Fruit fly (Drosophila melanogaster) whole organism, embryonic: ENCODE results near the gene CG14535.

ENCODE experiments used
- Abd-B ChIP-seq: fragments of 200-800 bp; sonication (Bioruptor generic); optimal IDR thresholded peaks from 2 replicates; lab custom pipeline; 2018; ENCODE audit warnings: missing biosample characterization, mild to moderate bottlenecking, missing genetic modification characterization, moderate library complexity
- BtbVII ChIP-seq: fragments of 200-800 bp; sonication (Bioruptor generic); optimal IDR thresholded peaks from 3 replicates; lab custom pipeline; 2017; ENCODE audit warnings: missing biosample characterization, mild to moderate bottlenecking, missing genetic modification characterization
- CG10274 ChIP-seq: fragments of 200-800 bp; sonication (Bioruptor generic); optimal IDR thresholded peaks from 3 replicates; lab custom pipeline; 2017; ENCODE audit warnings: missing biosample characterization, mild to moderate bottlenecking, missing genetic modification characterization
- CG10321 ChIP-seq: fragments of 200-800 bp; sonication (Bioruptor generic); IDR thresholded peaks from 2 replicates; pipeline ENCODE4 v1.3.6; 2022; ENCODE audit warnings: missing biosample characterization, missing genetic modification characterization
- CG11093 ChIP-seq: fragments of 200-800 bp; sonication (Bioruptor generic); IDR thresholded peaks from 3 replicates; pipeline ENCODE4 v1.3.6; 2022; ENCODE audit warnings: missing biosample characterization, missing genetic modification characterization
- CG11723 ChIP-seq: fragments of 200-800 bp; sonication (Bioruptor generic); optimal IDR thresholded peaks from 2 replicates; lab custom pipeline; 2017; ENCODE audit warnings: missing biosample characterization, mild to moderate bottlenecking, missing genetic modification characterization
- CG12299 ChIP-seq: fragments of 200-800 bp; sonication (Bioruptor generic); optimal IDR thresholded peaks from 2 replicates; lab custom pipeline; 2018; ENCODE audit warnings: missing biosample characterization, mild to moderate bottlenecking, missing genetic modification characterization
- CG13296 ChIP-seq: fragments of 200-800 bp; sonication (Bioruptor generic); optimal IDR thresholded peaks from 3 replicates; lab custom pipeline; 2018; ENCODE audit warnings: missing biosample characterization, mild to moderate bottlenecking, missing genetic modification characterization
- CG1602 ChIP-seq: fragments of 200-800 bp; sonication (Bioruptor generic); optimal IDR thresholded peaks from 3 replicates; lab custom pipeline; 2016; ENCODE audit warnings: missing biosample characterization, missing genetic modification characterization
- CG18262 ChIP-seq: fragments of 200-800 bp; optimal IDR thresholded peaks from 3 replicates; lab custom pipeline; 2019; ENCODE audit warnings: missing biosample characterization, mild to moderate bottlenecking, missing genetic modification characterization, moderate library complexity
- CG2199 ChIP-seq: fragments of 200-800 bp; sonication (Bioruptor generic); IDR thresholded peaks from 3 replicates; pipeline ENCODE4 v1.3.6; 2022; ENCODE audit warnings: missing biosample characterization, missing genetic modification characterization
- CG32767 ChIP-seq: fragments of 200-800 bp; sonication (Bioruptor generic); IDR thresholded peaks from 2 replicates; pipeline ENCODE4 v1.3.6; 2022; ENCODE audit warnings: missing biosample characterization, missing genetic modification characterization
- CG3726 ChIP-seq: fragments of 200-800 bp; sonication (Bioruptor generic); IDR thresholded peaks from 3 replicates; pipeline ENCODE4, ENCODE4 v1.3.6; 2022; ENCODE audit warnings: missing biosample characterization, missing genetic modification characterization
- CG5180 ChIP-seq: fragments of 200-800 bp; sonication (Bioruptor generic); optimal IDR thresholded peaks from 3 replicates; lab custom pipeline; 2017; ENCODE audit warnings: missing biosample characterization, missing genetic modification characterization, mild to moderate bottlenecking, moderate library complexity, missing genetic modification reagents
- CG6254 ChIP-seq: fragments of 200-800 bp; sonication (Bioruptor generic); optimal IDR thresholded peaks from 3 replicates; lab custom pipeline; 2017; ENCODE audit warnings: mild to moderate bottlenecking, missing biosample characterization, missing genetic modification reagents, missing genetic modification characterization
- CG6654 ChIP-seq: fragments of 200-800 bp; sonication (Bioruptor generic); optimal IDR thresholded peaks from 2 replicates; lab custom pipeline; 2017; ENCODE audit warnings: missing biosample characterization, mild to moderate bottlenecking, missing genetic modification characterization
- CG7357 ChIP-seq: fragments of 200-800 bp; sonication (Bioruptor generic); IDR thresholded peaks from 3 replicates; pipeline ENCODE4 v1.3.6; 2022; ENCODE audit warnings: missing biosample characterization, missing genetic modification characterization
- CG9215 ChIP-seq: fragments of 200-800 bp; sonication (Bioruptor generic); IDR thresholded peaks from 2 replicates; pipeline ENCODE4 v1.3.6; 2022; ENCODE audit warnings: missing biosample characterization, missing genetic modification characterization
- CG9609 ChIP-seq: fragments of 200-800 bp; sonication (Bioruptor generic); optimal IDR thresholded peaks from 3 replicates; lab custom pipeline; 2016; ENCODE audit warnings: missing biosample characterization, missing genetic modification characterization
- Dll ChIP-seq: fragments of 200-800 bp; sonication (Bioruptor generic); IDR thresholded peaks from 4 replicates; pipeline ENCODE4 v1.3.6; 2022; ENCODE audit warnings: missing biosample characterization, missing genetic modification characterization; ENCODE audit not compliant: partially characterized antibody
- E2f1 ChIP-seq: fragments of 200-800 bp; sonication (Bioruptor generic); IDR thresholded peaks from 2 replicates; pipeline ENCODE4 v1.3.6; 2022; ENCODE audit warnings: missing biosample characterization, missing genetic modification characterization
- E2f2 ChIP-seq: fragments of 200-800 bp; sonication (Bioruptor generic); IDR thresholded peaks from 2 replicates; pipeline ENCODE4 v1.3.6; 2022; ENCODE audit warnings: missing biosample characterization, missing genetic modification characterization
- Ets97D ChIP-seq: fragments of 200-800 bp; sonication (Bioruptor generic); optimal IDR thresholded peaks from 3 replicates; lab custom pipeline; 2016; ENCODE audit warnings: missing biosample characterization, missing genetic modification characterization
- HLH3B ChIP-seq: fragments of 200-800 bp; sonication (Bioruptor generic); IDR thresholded peaks from 2 replicates; pipeline ENCODE4 v1.3.6; 2022; ENCODE audit warnings: missing biosample characterization, missing genetic modification characterization
- Hr3 ChIP-seq: fragments of 200-800 bp; sonication (Bioruptor generic); optimal IDR thresholded peaks from 3 replicates; lab custom pipeline; 2016; ENCODE audit warnings: missing biosample characterization, missing genetic modification characterization
- Mad ChIP-seq: fragments of 200-800 bp; sonication (Bioruptor generic); optimal IDR thresholded peaks from 2 replicates; lab custom pipeline; 2016; ENCODE audit warnings: missing biosample characterization, missing genetic modification characterization
- Rx ChIP-seq: fragments of 200-800 bp; sonication (Bioruptor generic); IDR thresholded peaks from 2 replicates; pipeline ENCODE4 v1.3.6; 2022; ENCODE audit warnings: missing biosample characterization, missing genetic modification characterization
- Side ChIP-seq: fragments of 200-800 bp; sonication (Bioruptor generic); optimal IDR thresholded peaks from 2 replicates; lab custom pipeline; 2016; ENCODE audit warnings: missing biosample characterization, missing genetic modification characterization
- Stat92E ChIP-seq, 3 experiments: fragments of >200 bp in 2 of 3; fragments of 200-800 bp in 1 of 3; sonication (Bioruptor generic) in 1 of 3; optimal IDR thresholded peaks; 2 replicates each; lab custom pipeline; 2017 to 2019; ENCODE audit warnings: missing biosample characterization in 3 of 3, missing genetic modification characterization in 3 of 3, mild to moderate bottlenecking in 1 of 3, moderate library complexity in 1 of 3
- amos ChIP-seq: fragments of 200-800 bp; sonication (Bioruptor generic); IDR thresholded peaks from 2 replicates; pipeline ENCODE4 v1.3.6; 2022; ENCODE audit warnings: missing biosample characterization, missing genetic modification characterization; ENCODE audit not compliant: partially characterized antibody
- aop ChIP-seq: fragments of 200-800 bp; sonication (Bioruptor generic); IDR thresholded peaks from 2 replicates; pipeline ENCODE4 v1.3.6; 2022; ENCODE audit warnings: missing biosample characterization, missing genetic modification characterization
- bcd ChIP-seq: fragments of 200-800 bp; sonication (Bioruptor generic); optimal IDR thresholded peaks from 2 replicates; lab custom pipeline; 2017; ENCODE audit warnings: missing biosample characterization, mild to moderate bottlenecking, missing genetic modification characterization
- bowl ChIP-seq: fragments of 200-800 bp; sonication (Bioruptor generic); IDR thresholded peaks from 2 replicates; pipeline ENCODE4 v1.3.6; 2022; ENCODE audit warnings: missing biosample characterization, missing genetic modification characterization
- cas ChIP-seq: fragments of 200-800 bp; sonication (Bioruptor generic); IDR thresholded peaks from 2 replicates; pipeline ENCODE4 v1.3.6; 2022; ENCODE audit warnings: missing biosample characterization, missing genetic modification characterization
- chn ChIP-seq: fragments of 200-800 bp; sonication (Bioruptor generic); optimal IDR thresholded peaks from 2 replicates; lab custom pipeline; 2016; ENCODE audit warnings: missing biosample characterization, missing genetic modification characterization
- crol ChIP-seq: fragments of 200-800 bp; sonication (Bioruptor generic); IDR thresholded peaks from 2 replicates; pipeline ENCODE4 v1.3.6; 2022; ENCODE audit warnings: missing biosample characterization, missing genetic modification characterization
- dimm ChIP-seq: fragments of 200-800 bp; sonication (Bioruptor generic); IDR thresholded peaks from 2 replicates; pipeline ENCODE4 v1.3.6; 2022; ENCODE audit warnings: missing biosample characterization, missing genetic modification characterization
- dmrt99B ChIP-seq: fragments of 200-800 bp; sonication (Bioruptor generic); optimal IDR thresholded peaks from 2 replicates; lab custom pipeline; 2018; ENCODE audit warnings: missing biosample characterization, mild to moderate bottlenecking, missing genetic modification characterization, moderate library complexity
- gcm2 ChIP-seq: fragments of 200-800 bp; sonication (Bioruptor generic); optimal IDR thresholded peaks from 2 replicates; lab custom pipeline; 2016; ENCODE audit warnings: missing biosample characterization, missing genetic modification characterization
- gt ChIP-seq: fragments of 200-800 bp; sonication (Bioruptor generic); IDR thresholded peaks from 2 replicates; pipeline ENCODE4 v1.3.6; 2022; ENCODE audit warnings: missing biosample characterization, missing genetic modification characterization
- hbn ChIP-seq: fragments of 200-800 bp; sonication (Bioruptor generic); IDR thresholded peaks from 2 replicates; pipeline ENCODE4 v1.3.6; 2022; ENCODE audit warnings: missing biosample characterization, missing genetic modification characterization; ENCODE audit not compliant: partially characterized antibody
- kah ChIP-seq: fragments of 200-800 bp; sonication (Bioruptor generic); optimal IDR thresholded peaks from 2 replicates; lab custom pipeline; 2018; ENCODE audit warnings: missing biosample characterization, mild to moderate bottlenecking, missing genetic modification characterization
- nerfin-1 ChIP-seq: fragments of 200-800 bp; sonication (Bioruptor generic); optimal IDR thresholded peaks from 3 replicates; lab custom pipeline; 2019; ENCODE audit warnings: missing biosample characterization, mild to moderate bottlenecking, missing genetic modification characterization, moderate library complexity
- nmo ChIP-seq: fragments of 200-800 bp; sonication (Bioruptor generic); optimal IDR thresholded peaks from 2 replicates; lab custom pipeline; 2018; ENCODE audit warnings: missing biosample characterization, mild to moderate bottlenecking, missing genetic modification characterization, moderate library complexity
- org-1 ChIP-seq: fragments of 200-800 bp; sonication (Bioruptor generic); optimal IDR thresholded peaks from 2 replicates; lab custom pipeline; 2017; ENCODE audit warnings: missing biosample characterization, missing genetic modification characterization
- sqz ChIP-seq: fragments of 200-800 bp; sonication (Bioruptor generic); optimal IDR thresholded peaks from 3 replicates; lab custom pipeline; 2018; ENCODE audit warnings: missing biosample characterization, mild to moderate bottlenecking, missing genetic modification characterization
- sr ChIP-seq: fragments of 200-800 bp; sonication (Bioruptor generic); IDR thresholded peaks from 3 replicates; pipeline ENCODE4 v1.3.6; 2022; ENCODE audit warnings: missing biosample characterization, missing genetic modification characterization
- stwl ChIP-seq: fragments of 200-800 bp; sonication (Bioruptor generic); optimal IDR thresholded peaks from 3 replicates; lab custom pipeline; 2018; ENCODE audit warnings: missing biosample characterization, mild to moderate bottlenecking, missing genetic modification characterization, moderate library complexity

Gene CG14535

dm6 chr2L:7827045-7828004 is 27.9 kb downstream of the CG14535 start, which contains the start of the genes Rack1 and mts (continued):
- TF ChIP-seq Ets97D (GFP tag; lab: Kevin White, UChicago) (peak; percentile 99), bcd (peak; percentile 90), dmrt99B (tag; lab: Kevin White, UChicago) (no peak), Stat92E (GFP tag; optimal IDR thresholded peaks at IDR 0.05; lab: Kevin White, UChicago) (peak in 1 of 3 experiments; percentile 53), CG5180 (GFP tag; lab: Kevin White, UChicago) (peak; percentile 73), CG12299 (tag; lab: Kevin White, UChicago) (peak; percentile 68), CG9609 (GFP tag; lab: Kevin White, UChicago) (peak; percentile 65), CG11093 (GFP tag; lab: Robert Waterston, UW) (no peak), gcm2 (GFP tag; lab: Kevin White, UChicago) (peak; percentile 55), CG13296 (GFP tag; lab: Kevin White, UChicago) (peak; percentile 92), cas (GFP tag; lab: Robert Waterston, UW) (peak; percentile 58), CG9215 (GFP tag; lab: Robert Waterston, UW) (peak; percentile 48), Side (peak; percentile 80), Mad (GFP tag; lab: Kevin White, UChicago) (peak; percentile 76), BtbVII (GFP tag; lab: Kevin White, UChicago) (peak; percentile 91), CG6654 (GFP tag; lab: Kevin White, UChicago) (peak; percentile 60), E2f1 (GFP tag; lab: Robert Waterston, UW) (peak; percentile 64), crol (0 out of 2 replicates have a peak, but pooled peaks have one; percentile 31), stwl (peak; percentile 57), gt (no peak; the same call in 1 of the 2 replicates), CG7357 (GFP tag; lab: Robert Waterston, UW) (no peak), CG10274 (GFP tag; lab: Kevin White, UChicago) (peak; percentile 76), amos (GFP tag; lab: Robert Waterston, UW) (peak; percentile 74), E2f2 (GFP tag; lab: Robert Waterston, UW) (peak; percentile 50; the same call in 1 of the 2 replicates), HLH3B (peak; percentile 84), Rx (GFP tag; lab: Robert Waterston, UW) (peak; percentile 74), CG6254 (GFP tag; lab: Kevin White, UChicago) (peak; percentile 85), CG10321 (GFP tag; lab: Robert Waterston, UW) (peak; percentile 67), kah (GFP tag; lab: Kevin White, UChicago) (peak; percentile 83), CG3726 (GFP tag; lab: Robert Waterston, UW) (no peak), bowl (GFP tag; lab: Robert Waterston, UW) (peak; percentile 32; the same call in 1 of the 2 replicates), org-1 (peak; percentile 73), CG18262 (tag; lab: Kevin White, UChicago) (peak; percentile 67), sqz (peak; percentile 90), Abd-B (GFP tag; lab: Kevin White, UChicago) (peak; percentile 36), Dll (GFP tag; lab: Robert Waterston, UW) (peak; percentile 58; the same call in 2 of the 4 replicates), nmo (GFP tag; lab: Kevin White, UChicago) (peak; percentile 56), hbn (GFP tag; lab: Robert Waterston, UW) (peak; percentile 16; the same call in 1 of the 2 replicates), Hr3 (peak; percentile 58), sr (GFP tag; lab: Robert Waterston, UW) (peak; percentile 83), CG1602 (GFP tag; lab: Kevin White, UChicago) (peak; percentile 77), CG2199 (GFP tag; lab: Robert Waterston, UW) (peak; percentile 77; the same call in 2 of the 3 replicates), chn (GFP tag; lab: Kevin White, UChicago) (peak; percentile 71), CG32767 (GFP tag; lab: Robert Waterston, UW) (peak; percentile 49; the same call in 1 of the 2 replicates), aop (0 out of 2 replicates have a peak, but pooled peaks have one; percentile 11), CG11723 (GFP tag; lab: Kevin White, UChicago) (peak; percentile 84), nerfin-1 (peak; percentile 73), dimm (GFP tag; lab: Robert Waterston, UW) (no peak)
